Fruit fly (Drosophila melanogaster): ENCODE data around the gene CG12814.
A peak's percentile ranks its signal among the peaks of the same experiment; 100 is the strongest.

The CG12814 gene

dm6 chr3R:10139649-10140598 lies 49.5 kb downstream of the CG12814 start, which contains the start of gene tws:
Gene tws (minus strand): TSS chr3R:10139772.
- TF ChIP-seq CG8478 (optimal IDR thresholded peaks at IDR 0.05) = no peak
- TF ChIP-seq CTCF (optimal IDR thresholded peaks at IDR 0.05) = no peak

- TF ChIP-seq CTCF (optimal IDR thresholded peaks at IDR 0.05) = no peak
- TF ChIP-seq CG8478 (optimal IDR thresholded peaks at IDR 0.05) = no peak
Measured at dm6 chr3R:10138900-10139299, 50.5 kb downstream of the CG12814 start.

dm6 chr3R:10137801-10138200 lies 51.6 kb downstream of the CG12814 start:
- TF ChIP-seq CG8478 (optimal IDR thresholded peaks at IDR 0.05) (no peak), CTCF (optimal IDR thresholded peaks at IDR 0.05) (no peak)

dm6 chr3R:10135011-10135410 lies 54.4 kb downstream of the CG12814 start:
- TF ChIP-seq CTCF (optimal IDR thresholded peaks at IDR 0.05) (no peak), CG8478 (optimal IDR thresholded peaks at IDR 0.05) (no peak)

- TF ChIP-seq CG8478 (optimal IDR thresholded peaks at IDR 0.05) (no peak), CTCF (optimal IDR thresholded peaks at IDR 0.05) (peak; percentile 36 to 56)
Measured at dm6 chr3R:10134341-10134668, 55.1 kb downstream of the CG12814 start.

- no peak for TF ChIP-seq CG8478 (optimal IDR thresholded peaks at IDR 0.05)
- TF ChIP-seq CTCF (optimal IDR thresholded peaks at IDR 0.05) = no peak
Measured at dm6 chr3R:10133419-10134340, 55.7 kb downstream of the CG12814 start.

- TF ChIP-seq CTCF (optimal IDR thresholded peaks at IDR 0.05) (no peak), CG8478 (optimal IDR thresholded peaks at IDR 0.05) (no peak)
Measured at dm6 chr3R:10132906-10133416, 56.4 kb downstream of the CG12814 start.

dm6 chr3R:10130975-10131529 lies 58.4 kb downstream of the CG12814 start:
- TF ChIP-seq CTCF (optimal IDR thresholded peaks at IDR 0.05) (no peak), CG8478 (optimal IDR thresholded peaks at IDR 0.05) (no peak)

- TF ChIP-seq CG8478 (optimal IDR thresholded peaks at IDR 0.05) (no peak), CTCF (optimal IDR thresholded peaks at IDR 0.05) (no peak)
Measured at dm6 chr3R:10130091-10130490, 59.3 kb downstream of the CG12814 start.

dm6 chr3R:10125477-10125876 lies 63.9 kb downstream of the CG12814 start, which contains the start of gene knk:
Gene knk (minus strand): TSS chr3R:10125664.
- TF ChIP-seq CG8478 (optimal IDR thresholded peaks at IDR 0.05) (no peak), CTCF (optimal IDR thresholded peaks at IDR 0.05) (no peak)

dm6 chr3R:10124764-10125163 lies 64.6 kb downstream of the CG12814 start:
- TF ChIP-seq CTCF (optimal IDR thresholded peaks at IDR 0.05) (peak; percentile 75 to 80), CG8478 (optimal IDR thresholded peaks at IDR 0.05) (no peak)

dm6 chr3R:10121266-10121904 lies 68.0 kb downstream of the CG12814 start, which contains the start of the genes gammaSnap2 and ATPsynepsilonL:
Gene gammaSnap2 (minus strand): TSS chr3R:10121400.
Gene ATPsynepsilonL (plus strand): TSS chr3R:10121773.
- TF ChIP-seq CG8478 (optimal IDR thresholded peaks at IDR 0.05) = no peak
- TF ChIP-seq CTCF (optimal IDR thresholded peaks at IDR 0.05) = no peak

Measured in S2 (cell line).